Fruit fly (Drosophila melanogaster) whole organism, embryonic: ENCODE results near the gene AIMP2.
A peak's percentile ranks its signal among the peaks of the same experiment; 100 is the strongest.

Source experiments
- BEAF-32 ChIP-seq: fragments of 200-800 bp; sonication (Bioruptor generic); optimal IDR thresholded peaks from 3 replicates; lab custom pipeline; 2017; ENCODE audit warnings: missing biosample characterization, missing genetic modification characterization, mild to moderate bottlenecking, moderate library complexity, missing genetic modification reagents
- CG13287 ChIP-seq: fragments of 200-800 bp; sonication (Bioruptor generic); IDR thresholded peaks from 2 replicates; pipeline ENCODE4 v1.3.6; 2022; ENCODE audit warnings: missing biosample characterization, missing genetic modification characterization; ENCODE audit not compliant: partially characterized antibody
- CG14710 ChIP-seq: fragments of 200-800 bp; sonication (Bioruptor generic); optimal IDR thresholded peaks from 3 replicates; lab custom pipeline; 2019; ENCODE audit warnings: missing biosample characterization, mild to moderate bottlenecking, missing genetic modification characterization, moderate library complexity
- CG15011 ChIP-seq: fragments of 200-800 bp; sonication (Bioruptor generic); optimal IDR thresholded peaks from 3 replicates; lab custom pipeline; 2018; ENCODE audit warnings: missing biosample characterization, mild to moderate bottlenecking, missing genetic modification characterization
- CG15696 ChIP-seq: fragments of 200-800 bp; sonication (Bioruptor generic); optimal IDR thresholded peaks from 2 replicates; lab custom pipeline; 2019; ENCODE audit warnings: missing biosample characterization, mild to moderate bottlenecking, missing genetic modification characterization, moderate library complexity
- CG16813 ChIP-seq: fragments of 200-800 bp; sonication (Bioruptor generic); IDR thresholded peaks from 3 replicates; pipeline ENCODE4 v1.3.6; 2022; ENCODE audit warnings: missing biosample characterization, missing genetic modification characterization; ENCODE audit not compliant: partially characterized antibody
- CG16815 ChIP-seq: fragments of 200-800 bp; sonication (Bioruptor generic); optimal IDR thresholded peaks from 3 replicates; lab custom pipeline; 2017; ENCODE audit warnings: missing biosample characterization, mild to moderate bottlenecking, missing genetic modification characterization
- CG17385 ChIP-seq: fragments of 200-800 bp; sonication (Bioruptor generic); optimal IDR thresholded peaks from 3 replicates; lab custom pipeline; 2018; ENCODE audit warnings: missing biosample characterization, mild to moderate bottlenecking, missing genetic modification characterization
- CG2116 ChIP-seq: fragments of 200-800 bp; sonication (Bioruptor generic); optimal IDR thresholded peaks from 3 replicates; lab custom pipeline; 2018; ENCODE audit warnings: missing biosample characterization, mild to moderate bottlenecking, missing genetic modification characterization
- CG31388 ChIP-seq: fragments of 200-800 bp; sonication (Bioruptor generic); optimal IDR thresholded peaks from 2 replicates; lab custom pipeline; 2016; ENCODE audit warnings: missing biosample characterization, missing genetic modification characterization
- CG34376 ChIP-seq: fragments of 200-800 bp; sonication (Bioruptor generic); optimal IDR thresholded peaks from 2 replicates; lab custom pipeline; 2018; ENCODE audit warnings: missing biosample characterization, mild to moderate bottlenecking, missing genetic modification characterization
- CG4328 ChIP-seq: fragments of 200-800 bp; sonication (Bioruptor generic); optimal IDR thresholded peaks from 3 replicates; lab custom pipeline; 2017; ENCODE audit warnings: missing biosample characterization, missing genetic modification reagents, missing genetic modification characterization
- CG4820 ChIP-seq: fragments of 200-800 bp; sonication (Bioruptor generic); optimal IDR thresholded peaks from 3 replicates; lab custom pipeline; 2016; ENCODE audit warnings: missing biosample characterization, missing genetic modification characterization
- CG4854 ChIP-seq: fragments of 200-800 bp; sonication (Bioruptor generic); optimal IDR thresholded peaks from 2 replicates; lab custom pipeline; 2016; ENCODE audit warnings: missing biosample characterization, missing genetic modification characterization, inconsistent platforms
- CG7928 ChIP-seq: fragments of 200-800 bp; sonication (Bioruptor generic); optimal IDR thresholded peaks from 2 replicates; lab custom pipeline; 2017; ENCODE audit warnings: missing biosample characterization, mild to moderate bottlenecking, missing genetic modification characterization
- CG8290 ChIP-seq, 3 experiments: fragments of 200-800 bp; sonication (Bioruptor generic); optimal IDR thresholded peaks; 2 replicates each; lab custom pipeline; 2016 to 2019; ENCODE audit warnings: missing biosample characterization in 3 of 3, missing genetic modification characterization in 3 of 3, mild to moderate bottlenecking in 2 of 3, moderate library complexity in 1 of 3
- CG9609 ChIP-seq: fragments of 200-800 bp; sonication (Bioruptor generic); optimal IDR thresholded peaks from 3 replicates; lab custom pipeline; 2016; ENCODE audit warnings: missing biosample characterization, missing genetic modification characterization
- CG9727 ChIP-seq: fragments of 200-800 bp; sonication (Bioruptor generic); optimal IDR thresholded peaks from 3 replicates; lab custom pipeline; 2017; ENCODE audit warnings: missing biosample characterization, mild to moderate bottlenecking, missing genetic modification characterization
- Dip2 ChIP-seq: fragments of 200-800 bp; sonication (Bioruptor generic); IDR thresholded peaks from 2 replicates; pipeline ENCODE4 v1.3.6; 2022; ENCODE audit warnings: missing biosample characterization, missing genetic modification characterization
- Doc3 ChIP-seq: fragments of 200-800 bp; sonication (Bioruptor generic); IDR thresholded peaks from 3 replicates; pipeline ENCODE4 v1.3.6; 2022; ENCODE audit warnings: missing biosample characterization, missing genetic modification characterization; ENCODE audit not compliant: partially characterized antibody
- E2f2 ChIP-seq: fragments of 200-800 bp; sonication (Bioruptor generic); IDR thresholded peaks from 2 replicates; pipeline ENCODE4 v1.3.6; 2022; ENCODE audit warnings: missing biosample characterization, missing genetic modification characterization
- Ets97D ChIP-seq: fragments of 200-800 bp; sonication (Bioruptor generic); optimal IDR thresholded peaks from 3 replicates; lab custom pipeline; 2016; ENCODE audit warnings: missing biosample characterization, missing genetic modification characterization
- Fer1 ChIP-seq: fragments of 200-800 bp; sonication (Bioruptor generic); optimal IDR thresholded peaks from 2 replicates; lab custom pipeline; 2017; ENCODE audit warnings: missing biosample characterization, mild to moderate bottlenecking, missing genetic modification characterization
- Gug ChIP-seq: fragments of 200-800 bp; sonication (Bioruptor generic); IDR thresholded peaks from 4 replicates; pipeline ENCODE4 v1.3.6; 2022; ENCODE audit warnings: missing biosample characterization, missing genetic modification characterization
- H2.0 ChIP-seq: fragments of 200-800 bp; sonication (Bioruptor generic); IDR thresholded peaks from 2 replicates; pipeline ENCODE4 v1.3.6; 2022; ENCODE audit warnings: missing biosample characterization, missing genetic modification characterization
- HLH4C ChIP-seq: fragments of 200-800 bp; sonication (Bioruptor generic); IDR thresholded peaks from 3 replicates; pipeline ENCODE4 v1.3.6; 2022; ENCODE audit warnings: missing biosample characterization, missing genetic modification characterization; ENCODE audit not compliant: partially characterized antibody
- Hmx ChIP-seq: fragments of 200-800 bp; sonication (Bioruptor generic); optimal IDR thresholded peaks from 2 replicates; lab custom pipeline; 2016; ENCODE audit warnings: missing biosample characterization, missing genetic modification characterization
- MBD-R2 ChIP-seq: fragments of 200-800 bp; sonication (Bioruptor generic); IDR thresholded peaks from 2 replicates; pipeline ENCODE4 v1.3.6; 2022; ENCODE audit warnings: missing biosample characterization, missing genetic modification characterization
- Med ChIP-seq: fragments of 200-800 bp; sonication (Bioruptor generic); peaks from one replicate; lab custom pipeline; 2016; ENCODE audit warnings: missing biosample characterization, missing genetic modification characterization, mild to moderate bottlenecking, inconsistent platforms, moderate library complexity
- Rx ChIP-seq: fragments of 200-800 bp; sonication (Bioruptor generic); IDR thresholded peaks from 2 replicates; pipeline ENCODE4 v1.3.6; 2022; ENCODE audit warnings: missing biosample characterization, missing genetic modification characterization
- Vsx1 ChIP-seq: fragments of 200-800 bp; sonication (Bioruptor generic); optimal IDR thresholded peaks from 2 replicates; lab custom pipeline; 2017; ENCODE audit warnings: missing biosample characterization, mild to moderate bottlenecking, missing genetic modification characterization, missing genetic modification reagents
- abd-A ChIP-seq: fragments of 200-800 bp; sonication (Bioruptor generic); optimal IDR thresholded peaks from 3 replicates; lab custom pipeline; 2019; ENCODE audit warnings: missing biosample characterization, mild to moderate bottlenecking, missing genetic modification characterization, moderate library complexity
- ara ChIP-seq: fragments of 200-800 bp; sonication (Bioruptor generic); IDR thresholded peaks from 2 replicates; pipeline ENCODE4 v1.3.6; 2022; ENCODE audit warnings: missing biosample characterization, missing genetic modification characterization
- az2 ChIP-seq: fragments of 200-800 bp; sonication (Bioruptor generic); optimal IDR thresholded peaks from 3 replicates; lab custom pipeline; 2016; ENCODE audit warnings: missing biosample characterization, missing genetic modification characterization
- bigmax ChIP-seq: fragments of 200-800 bp; sonication (Bioruptor generic); optimal IDR thresholded peaks from 2 replicates; lab custom pipeline; 2018; ENCODE audit warnings: missing biosample characterization, mild to moderate bottlenecking, missing genetic modification characterization
- br ChIP-seq: fragments of >200 bp; optimal IDR thresholded peaks from 2 replicates; lab custom pipeline; 2017
- cato ChIP-seq: fragments of 200-800 bp; sonication (Bioruptor generic); optimal IDR thresholded peaks from 2 replicates; lab custom pipeline; 2016; ENCODE audit warnings: missing biosample characterization, missing genetic modification characterization, borderline replicate concordance
- danr ChIP-seq: fragments of 200-800 bp; sonication (Bioruptor generic); IDR thresholded peaks from 2 replicates; pipeline ENCODE4 v1.3.6; 2022; ENCODE audit warnings: missing biosample characterization, missing genetic modification characterization
- dati ChIP-seq: fragments of 200-800 bp; sonication (Bioruptor generic); IDR thresholded peaks from 2 replicates; pipeline ENCODE4 v1.3.6; 2022; ENCODE audit warnings: missing biosample characterization, missing genetic modification characterization
- eyg ChIP-seq: fragments of 200-800 bp; sonication (Bioruptor generic); optimal IDR thresholded peaks from 3 replicates; lab custom pipeline; 2016; ENCODE audit warnings: missing biosample characterization, missing genetic modification characterization
- fu2 ChIP-seq: fragments of 200-800 bp; sonication (Bioruptor generic); optimal IDR thresholded peaks from 2 replicates; lab custom pipeline; 2016; ENCODE audit warnings: missing biosample characterization, missing genetic modification characterization
- gfzf ChIP-seq: fragments of 200-800 bp; sonication (Bioruptor generic); optimal IDR thresholded peaks from 2 replicates; lab custom pipeline; 2016; ENCODE audit warnings: missing biosample characterization, mild to moderate bottlenecking, missing genetic modification characterization, moderate library complexity
- gro ChIP-seq: fragments of 200-800 bp; sonication (Bioruptor generic); optimal IDR thresholded peaks from 2 replicates; lab custom pipeline; 2016; ENCODE audit warnings: missing biosample characterization, missing genetic modification characterization
- ind ChIP-seq: fragments of 200-800 bp; sonication (Bioruptor generic); optimal IDR thresholded peaks from 3 replicates; lab custom pipeline; 2016; ENCODE audit warnings: missing biosample characterization, missing genetic modification characterization
- phol ChIP-seq: fragments of 200-800 bp; sonication (Bioruptor generic); optimal IDR thresholded peaks from 3 replicates; lab custom pipeline; 2018; ENCODE audit warnings: missing biosample characterization, mild to moderate bottlenecking, missing genetic modification characterization, moderate library complexity
- ranshi ChIP-seq: fragments of 200-800 bp; sonication (Bioruptor generic); IDR thresholded peaks from 2 replicates; pipeline ENCODE4 v1.3.6; 2022; ENCODE audit warnings: missing biosample characterization, missing genetic modification characterization
- sens ChIP-seq: fragments of 200-800 bp; sonication (Bioruptor generic); peaks from one replicate; lab custom pipeline; 2016; ENCODE audit warnings: missing biosample characterization, missing genetic modification characterization
- slbo ChIP-seq: fragments of 200-800 bp; sonication (Bioruptor generic); IDR thresholded peaks from 2 replicates; pipeline ENCODE4 v1.3.6; 2022; ENCODE audit warnings: missing biosample characterization, missing genetic modification characterization
- tin ChIP-seq: fragments of 200-800 bp; sonication (Bioruptor generic); optimal IDR thresholded peaks from 3 replicates; lab custom pipeline; 2016; ENCODE audit warnings: missing biosample characterization, missing genetic modification characterization
- unc-4 ChIP-seq: fragments of 200-800 bp; sonication (Bioruptor generic); IDR thresholded peaks from 2 replicates; pipeline ENCODE4 v1.3.6; 2022; ENCODE audit warnings: missing biosample characterization, missing genetic modification characterization; ENCODE audit not compliant: partially characterized antibody

Gene AIMP2

DNA sequence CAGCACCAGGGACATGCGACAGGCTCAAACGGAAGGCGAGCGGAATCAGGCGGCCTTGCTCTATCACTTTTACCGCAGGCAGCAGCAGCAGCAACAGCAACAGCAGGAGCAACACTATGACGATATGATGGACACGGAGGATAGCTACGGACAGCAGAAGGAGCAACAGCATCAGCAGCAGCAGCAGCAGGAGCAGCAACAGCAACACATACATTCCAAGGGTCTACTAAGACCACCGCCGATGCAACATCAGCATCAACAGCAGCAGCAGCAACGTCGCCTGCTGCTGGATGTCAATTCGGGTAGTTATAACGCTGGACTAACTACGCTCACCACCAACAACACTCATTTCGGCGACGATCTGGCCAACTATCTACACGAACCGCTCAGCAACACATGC is 21.5 kb downstream of the AIMP2 start:
- no peak for TF ChIP-seq HLH4C
- peak; percentile 51 for TF ChIP-seq Med (GFP tag; lab: Kevin White, UChicago)

DNA sequence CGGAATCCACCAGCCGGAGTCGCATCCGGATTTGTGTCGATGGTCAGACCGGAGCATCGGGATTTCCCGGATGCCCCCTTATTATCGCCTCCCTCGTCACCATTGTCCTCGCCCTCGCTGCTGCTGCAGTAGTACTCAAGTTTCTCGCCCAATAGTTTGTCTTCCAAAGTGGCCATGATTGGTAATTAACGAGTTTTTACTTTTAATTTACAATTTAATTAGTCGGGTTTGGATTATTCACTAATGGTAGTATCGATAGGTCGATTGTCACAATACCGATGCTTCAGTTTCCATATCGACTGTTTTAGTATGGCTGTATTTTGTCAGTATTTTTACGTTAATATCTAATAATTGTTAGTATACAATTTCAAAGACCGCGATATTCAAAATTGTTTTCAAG is 26.7 kb downstream of the AIMP2 start, which contains the start of gene CG7650:
CG7650 (minus strand) TSS at position 278 of the 400 bp plus-strand sequence.
- TF ChIP-seq BEAF-32 (GFP tag; lab: Kevin White, UChicago) (peak; percentile 87), CG9609 (GFP tag; lab: Kevin White, UChicago) (no peak), CG2116 (peak; percentile 76), ind (GFP tag; lab: Kevin White, UChicago) (no peak), ranshi (GFP tag; lab: Robert Waterston, UW) (no peak), CG34376 (GFP tag; lab: Kevin White, UChicago) (no peak), CG13287 (GFP tag; lab: Robert Waterston, UW) (peak; percentile 97), Dip2 (no peak), Hmx (GFP tag; lab: Kevin White, UChicago) (no peak), bigmax (GFP tag; lab: Kevin White, UChicago) (no peak), CG15011 (GFP tag; lab: Kevin White, UChicago) (no peak), cato (GFP tag; lab: Kevin White, UChicago) (no peak), az2 (no peak), CG31388 (GFP tag; lab: Kevin White, UChicago) (no peak), eyg (GFP tag; lab: Kevin White, UChicago) (no peak), CG4854 (GFP tag; lab: Kevin White, UChicago) (no peak), E2f2 (peak; percentile 95), Fer1 (GFP tag; lab: Kevin White, UChicago) (peak; percentile 16), CG14710 (tag; lab: Kevin White, UChicago) (peak; percentile 64), gfzf (GFP tag; lab: Kevin White, UChicago) (peak; percentile 66), Ets97D (peak; percentile 12), CG15696 (tag; lab: Kevin White, UChicago) (no peak), sens (GFP tag; lab: Kevin White, UChicago) (peak; percentile 66), phol (tag; lab: Kevin White, UChicago) (peak; percentile 9), MBD-R2 (GFP tag; lab: Robert Waterston, UW) (peak; percentile 68), gro (GFP tag; lab: Kevin White, UChicago) (no peak), ara (no peak), CG16815 (GFP tag; lab: Kevin White, UChicago) (no peak), Doc3 (peak; percentile 90), CG7928 (GFP tag; lab: Kevin White, UChicago) (no peak), Gug (GFP tag; lab: Robert Waterston, UW) (no peak), unc-4 (GFP tag; lab: Robert Waterston, UW) (peak; percentile 94), CG8290 (GFP tag; optimal IDR thresholded peaks at IDR 0.05; lab: Kevin White, UChicago) (no peak), CG8290 (tag; optimal IDR thresholded peaks at IDR 0.05; lab: Kevin White, UChicago) (no peak), Rx (no peak), slbo (GFP tag; lab: Robert Waterston, UW) (no peak), CG9727 (GFP tag; lab: Kevin White, UChicago) (no peak), abd-A (tag; lab: Kevin White, UChicago) (no peak), Vsx1 (GFP tag; lab: Kevin White, UChicago) (no peak), tin (GFP tag; lab: Kevin White, UChicago) (no peak), CG16813 (peak; percentile 77), dati (GFP tag; lab: Robert Waterston, UW) (no peak), CG17385 (GFP tag; lab: Kevin White, UChicago) (no peak), br (lab: Kevin White, UChicago) (no peak), danr (GFP tag; lab: Robert Waterston, UW) (no peak), CG4820 (GFP tag; lab: Kevin White, UChicago) (no peak), fu2 (no peak), CG4328 (GFP tag; lab: Kevin White, UChicago) (no peak), H2.0 (GFP tag; lab: Robert Waterston, UW) (no peak)
